Worm (Caenorhabditis elegans): ENCODE data around the gene srh-239.

srh-239 gene

DNA sequence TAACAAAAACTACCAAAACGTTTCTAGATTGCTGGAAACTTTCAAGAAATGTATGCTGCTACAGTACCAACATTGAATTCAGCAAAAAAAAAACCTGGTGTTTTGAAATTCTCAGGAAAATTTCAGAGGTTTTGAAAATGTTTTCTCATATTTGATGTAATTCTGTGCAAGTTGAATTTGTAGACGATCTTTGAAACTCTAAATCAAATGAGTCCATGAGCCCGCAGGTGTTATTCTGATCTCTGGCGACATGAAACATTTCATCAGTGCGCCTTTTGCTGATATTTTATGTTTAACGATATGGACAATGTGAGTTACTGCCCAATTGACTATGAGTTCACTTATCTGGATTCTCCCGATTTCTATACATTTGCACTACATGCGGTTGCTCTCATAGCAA, 48.1 kb downstream of the srh-239 start, which contains the start of gene srh-218:
TSS of gene srh-218 (plus strand) at position 301 of the 400 bp plus-strand sequence.
- TF ChIP-seq him-1 (tag; optimal IDR thresholded peaks at IDR 0.05) (no peak), dao-5 (tag; optimal IDR thresholded peaks at IDR 0.05) (no peak), W03F9.2 (tag; optimal IDR thresholded peaks at IDR 0.05) (no peak)

DNA sequence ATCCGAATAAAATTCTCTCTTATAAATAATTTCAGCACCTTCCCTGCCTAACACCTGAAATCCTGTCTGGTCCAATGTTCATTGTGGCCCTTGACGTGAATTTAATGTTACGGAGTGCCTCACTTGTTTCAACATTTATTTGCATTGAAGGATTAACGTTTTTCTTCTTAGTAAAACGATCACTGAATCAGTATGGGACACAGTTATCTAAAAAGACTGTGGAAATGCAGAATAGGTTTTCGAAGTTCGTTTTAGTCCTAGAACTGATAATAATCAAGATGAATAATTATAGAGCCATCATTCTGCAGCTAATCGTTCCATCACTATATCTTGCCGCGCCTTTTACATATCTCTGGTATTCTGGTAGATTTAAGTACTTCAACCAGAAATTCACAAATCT, 49.6 kb downstream of the srh-239 start, which contains the start of gene srh-219:
TSS of gene srh-219 (plus strand) at position 301 of the 400 bp plus-strand sequence.
- TF ChIP-seq dao-5 (tag; optimal IDR thresholded peaks at IDR 0.05) (no peak), him-1 (tag; optimal IDR thresholded peaks at IDR 0.05) (no peak), W03F9.2 (tag; optimal IDR thresholded peaks at IDR 0.05) (no peak)
